Worm (Caenorhabditis elegans) whole organism, dauer: ENCODE data around the gene T14B4.9.

ENCODE experiments used
- unc-62 ChIP-seq: sonication (generic microtip); optimal IDR thresholded peaks from 2 replicates; lab custom pipeline; 2017; ENCODE audit warnings: missing biosample characterization, missing genetic modification reagents, missing genetic modification characterization

T14B4.9 gene

DNA sequence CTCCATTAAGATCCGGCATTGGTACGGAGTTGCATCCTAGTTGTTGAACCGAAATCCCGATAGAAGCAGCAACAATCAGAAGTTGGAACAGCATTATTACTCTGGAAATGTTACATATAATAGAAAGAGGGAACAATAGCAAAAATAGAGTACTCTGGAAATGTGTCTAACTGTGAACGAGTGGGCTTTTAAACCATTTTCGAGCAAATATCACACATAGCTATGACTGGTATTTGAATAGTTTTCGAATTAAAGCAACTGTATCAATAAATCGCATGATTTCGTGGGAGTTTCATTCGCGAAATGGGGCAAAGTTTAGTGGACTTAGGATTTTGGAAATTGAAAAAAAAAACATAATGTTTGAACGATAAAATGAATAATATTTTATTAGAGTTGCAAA, 15.8 kb upstream of the T14B4.9 start, which contains the start of gene F41G3.10:
F41G3.10 (minus strand) TSS at position 101 of the 400 bp plus-strand sequence.
- no peak for TF ChIP-seq unc-62 (GFP tag; lab: Kevin White, UChicago)

ce11 chrII:6746404-6746803, 12.8 kb upstream of the T14B4.9 start, which contains the start of gene F41G3.5:
F41G3.5 (plus strand) TSS chrII:6746704.
- TF ChIP-seq unc-62 (GFP tag; lab: Kevin White, UChicago): no peak

DNA sequence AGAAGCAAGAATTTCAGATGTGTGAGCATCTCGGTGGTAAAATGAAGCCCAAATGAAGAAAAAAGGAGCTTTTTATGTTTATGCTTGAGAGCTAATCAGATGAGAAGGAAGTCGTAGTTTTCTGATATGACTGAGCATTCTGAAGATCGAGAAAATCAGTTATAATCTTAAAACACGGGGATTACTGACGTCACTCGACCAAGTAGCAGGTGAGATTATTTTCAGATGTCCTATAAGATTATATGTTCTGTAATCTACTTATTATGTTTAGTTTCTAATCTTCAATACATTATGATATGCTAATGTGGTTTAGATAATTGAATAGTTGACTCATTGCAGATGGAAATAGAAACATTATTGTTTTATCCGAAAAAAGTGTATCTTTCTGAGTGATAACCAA, 12.2 kb upstream of the T14B4.9 start, which contains the start of gene ins-14:
ins-14 (minus strand) TSS at position 32 of the 400 bp plus-strand sequence.
- TF ChIP-seq unc-62 (GFP tag; lab: Kevin White, UChicago): no peak

ce11 chrII:6744648-6745047, 11.0 kb upstream of the T14B4.9 start, which contains the start of gene ins-15:
ins-15 (minus strand) TSS chrII:6744748.
- TF ChIP-seq unc-62 (GFP tag; lab: Kevin White, UChicago): no peak

ce11 chrII:6742614-6743013, 9.0 kb upstream of the T14B4.9 start, which contains the start of gene F41G3.6:
F41G3.6 (plus strand) TSS chrII:6742914.
- no peak for TF ChIP-seq unc-62 (GFP tag; lab: Kevin White, UChicago)

- no peak for TF ChIP-seq unc-62 (GFP tag; lab: Kevin White, UChicago)
These were observed 7.8 kb upstream of the T14B4.9 start, which contains the start of gene exos-8 for ce11 chrII:6741428-6741827. exos-8 (plus strand) TSS chrII:6741691.

- TF ChIP-seq unc-62 (GFP tag; lab: Kevin White, UChicago): no peak
These were observed 3.0 kb upstream of the T14B4.9 start, which contains the start of gene T14B4.1 for ce11 chrII:6736604-6737003. T14B4.1 (plus strand) TSS chrII:6736904.

ce11 chrII:6736066-6736465, 2.4 kb upstream of the T14B4.9 start, which contains the start of gene mrps-18.C:
mrps-18.C (plus strand) TSS chrII:6736203.
- no peak for TF ChIP-seq unc-62 (GFP tag; lab: Kevin White, UChicago)

DNA sequence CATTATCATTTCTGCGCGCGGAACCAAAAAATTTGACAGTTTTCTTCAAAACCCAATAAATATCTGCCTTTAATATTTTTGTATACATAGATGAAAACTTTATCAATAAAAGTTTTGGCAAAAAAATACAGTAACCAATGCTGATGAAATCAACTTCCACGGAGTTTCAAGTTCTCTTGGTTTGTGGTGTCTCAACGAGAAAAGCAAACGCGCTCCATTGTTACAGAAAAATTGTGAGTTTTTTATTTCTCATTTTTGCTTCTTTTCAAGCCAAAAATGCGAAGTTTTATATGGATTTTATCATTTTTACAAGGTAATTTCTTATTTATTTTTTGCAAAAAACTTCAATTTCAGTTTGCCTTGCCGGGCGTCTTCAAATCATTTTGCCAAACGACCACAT, 1.1 kb upstream of the T14B4.9 start, which contains the start of gene T14B4.3:
T14B4.3 (plus strand) TSS at position 264 of the 400 bp plus-strand sequence.
- TF ChIP-seq unc-62 (GFP tag; lab: Kevin White, UChicago): no peak

DNA sequence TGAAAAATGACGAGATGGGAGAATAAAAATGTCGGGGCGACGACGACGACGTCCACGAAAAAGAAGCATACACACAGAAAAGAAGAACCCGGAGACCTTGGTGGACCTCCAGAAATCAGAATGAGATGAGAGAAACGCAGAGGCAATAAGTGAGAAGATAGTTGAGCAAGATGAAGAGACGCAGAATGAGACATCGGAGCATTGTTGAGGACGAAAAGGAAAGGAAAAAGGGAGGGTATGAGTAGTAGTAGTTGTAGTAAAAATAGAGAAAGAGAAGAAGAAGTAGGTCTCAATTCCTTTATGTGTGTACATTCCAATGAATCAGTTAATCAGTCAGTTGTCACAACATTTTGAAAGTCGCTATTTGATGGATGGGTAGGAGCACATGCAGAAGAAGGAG, 4.3 kb downstream of the T14B4.9 start, which contains the start of gene T14B4.8:
T14B4.8 (minus strand) TSS at position 60 of the 400 bp plus-strand sequence.
- TF ChIP-seq unc-62 (GFP tag; lab: Kevin White, UChicago): no peak

DNA sequence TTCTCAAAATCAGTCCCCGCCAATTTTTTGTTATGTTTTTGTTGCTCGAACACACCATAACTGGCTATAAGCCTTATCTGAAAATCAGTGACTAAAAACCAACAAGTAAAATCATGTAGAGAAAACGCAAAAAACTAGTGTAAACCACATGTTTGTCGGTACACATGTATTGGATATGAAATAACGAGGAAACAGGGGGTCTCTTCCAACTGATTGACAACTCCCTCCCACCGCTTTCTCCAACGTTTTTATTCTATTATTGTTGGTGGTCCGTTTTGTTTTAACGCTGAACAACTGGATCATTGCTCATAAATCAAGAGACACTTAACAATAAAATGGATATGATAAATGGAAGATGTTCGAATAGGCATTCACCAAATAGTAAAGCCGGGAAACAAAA, 6.8 kb downstream of the T14B4.9 start:
- no peak for TF ChIP-seq unc-62 (GFP tag; lab: Kevin White, UChicago)

ce11 chrII:6721581-6721980, 12.0 kb downstream of the T14B4.9 start:
- no peak for TF ChIP-seq unc-62 (GFP tag; lab: Kevin White, UChicago)

ce11 chrII:6718221-6718620, 15.4 kb downstream of the T14B4.9 start, which contains the start of gene tsp-10:
tsp-10 (plus strand) TSS chrII:6718586.
- TF ChIP-seq unc-62 (GFP tag; lab: Kevin White, UChicago): no peak

- TF ChIP-seq unc-62 (GFP tag; lab: Kevin White, UChicago): no peak
These were observed 17.0 kb downstream of the T14B4.9 start, which contains the start of the genes T14B4.5 and T14B4.20 for ce11 chrII:6716638-6717037. T14B4.5 (plus strand) TSS chrII:6716863. T14B4.20 (plus strand) TSS chrII:6716901.

- no peak for TF ChIP-seq unc-62 (GFP tag; lab: Kevin White, UChicago)
These were observed 17.8 kb downstream of the T14B4.9 start for ce11 chrII:6715853-6716252.

ce11 chrII:6713832-6714342, 19.7 kb downstream of the T14B4.9 start, which contains the start of gene dpy-2:
dpy-2 (plus strand) TSS chrII:6714292.
- no peak for TF ChIP-seq unc-62 (GFP tag; lab: Kevin White, UChicago)

- no peak for TF ChIP-seq unc-62 (GFP tag; lab: Kevin White, UChicago)
These were observed 20.6 kb downstream of the T14B4.9 start for ce11 chrII:6713003-6713402.
